Fruit fly (Drosophila melanogaster) Kc167 (cell line): Measurements from ENCODE around the gene rec.

ENCODE experiments used
- Myc ChIP-seq: fragments of >200 bp; optimal IDR thresholded peaks from 2 replicates; lab custom pipeline; 2017; ENCODE audit warnings: missing external identifiers
- Sin3A ChIP-seq: fragments of >200 bp; optimal IDR thresholded peaks from 2 replicates; lab custom pipeline; 2018; ENCODE audit warnings: missing external identifiers
- h ChIP-seq: fragments of >200 bp; optimal IDR thresholded peaks from 3 replicates; lab custom pipeline; 2018; ENCODE audit warnings: missing external identifiers
- insv ChIP-seq: fragments of >200 bp; optimal IDR thresholded peaks from 3 replicates; lab custom pipeline; 2018; ENCODE audit warnings: missing external identifiers
- psq ChIP-seq: fragments of >200 bp; optimal IDR thresholded peaks from 2 replicates; lab custom pipeline; 2017; ENCODE audit warnings: missing external identifiers
- ttk ChIP-seq: sonication (Bioruptor generic); optimal IDR thresholded peaks from 2 replicates; lab custom pipeline; 2017; ENCODE audit warnings: missing external identifiers

dm6 chr3R:15832525-15832924 lies at the start of gene rec:
- no peak for TF ChIP-seq psq
- no peak for TF ChIP-seq Myc (lab: Kevin White, UChicago)
- TF ChIP-seq h (lab: Kevin White, UChicago): no peak
- TF ChIP-seq Sin3A (lab: Kevin White, UChicago): no peak
- no peak for TF ChIP-seq insv
- no peak for TF ChIP-seq ttk
